Worm (Caenorhabditis elegans) whole organism, late embryonic: Measurements from ENCODE around the gene F44G4.7.

Source experiments
- K02D7.2 ChIP-seq: sonication (generic microtip); optimal IDR thresholded peaks from 2 replicates; lab custom pipeline; 2017; ENCODE audit warnings: mild to moderate bottlenecking, missing genetic modification characterization, missing compliant biosample characterization
- ama-1 ChIP-seq: fragments of 150-350 bp; optimal IDR thresholded peaks from 2 replicates; lab custom pipeline; 2014
- ceh-18 ChIP-seq: sonication (generic microtip); optimal IDR thresholded peaks from 2 replicates; lab custom pipeline; 2016; ENCODE audit warnings: missing genetic modification characterization, missing compliant biosample characterization
- ceh-45 ChIP-seq: fragments of 200-800 bp; sonication (Bioruptor generic); IDR thresholded peaks from 2 replicates; pipeline ENCODE4 v1.3.6; 2022; ENCODE audit warnings: missing genetic modification reagents, missing genetic modification characterization, missing compliant biosample characterization
- ceh-48 ChIP-seq: sonication (generic microtip); optimal IDR thresholded peaks from 2 replicates; lab custom pipeline; 2016; ENCODE audit warnings: missing genetic modification characterization, inconsistent platforms, missing compliant biosample characterization
- eyg-1 ChIP-seq: sonication (generic microtip); optimal IDR thresholded peaks from 2 replicates; lab custom pipeline; 2016; ENCODE audit warnings: missing genotype, missing genetic modification characterization, missing compliant biosample characterization
- lin-11 ChIP-seq: fragments of 200-800 bp; sonication (Bioruptor generic); optimal IDR thresholded peaks from 2 replicates; lab custom pipeline; 2018; ENCODE audit warnings: mild to moderate bottlenecking, missing genetic modification characterization, missing compliant biosample characterization
- pha-2 ChIP-seq: sonication (generic microtip); optimal IDR thresholded peaks from 2 replicates; lab custom pipeline; 2017; ENCODE audit warnings: mild to moderate bottlenecking, missing genetic modification characterization, missing compliant biosample characterization
- pha-4 ChIP-seq: fragments of 150-350 bp; optimal IDR thresholded peaks from 2 replicates; lab custom pipeline; 2018; ENCODE audit warnings: missing biosample characterization, missing genetic modification reagents, missing genetic modification characterization
- sox-4 ChIP-seq: sonication (generic microtip); optimal IDR thresholded peaks from 2 replicates; lab custom pipeline; 2017; ENCODE audit warnings: mild to moderate bottlenecking, missing genetic modification characterization, inconsistent platforms, missing compliant biosample characterization
- unc-3 ChIP-seq, 2 experiments: fragments of 200-800 bp in 1 of 2; sonication (Bioruptor generic) in 1 of 2; sonication (generic microtip) in 1 of 2; conservative IDR thresholded peaks in 1 of 2; optimal IDR thresholded peaks in 1 of 2; 2 replicates each; pipeline versions ENCODE4 v1.3.6 to Lab custom; 2016 to 2022; ENCODE audit warnings: missing compliant biosample characterization in 2 of 2, missing genetic modification characterization in 2 of 2, missing genetic modification reagents in 1 of 2
- unc-86 ChIP-seq: sonication (generic microtip); optimal IDR thresholded peaks from 2 replicates; lab custom pipeline; 2016; ENCODE audit warnings: missing genetic modification characterization, missing compliant biosample characterization
- ztf-16 ChIP-seq: sonication (generic microtip); optimal IDR thresholded peaks from 2 replicates; lab custom pipeline; 2017; ENCODE audit warnings: missing genetic modification characterization, missing compliant biosample characterization

- TF ChIP-seq ceh-18 (tag; lab: Kevin White, UChicago) = no peak
- TF ChIP-seq pha-2 (tag; lab: Kevin White, UChicago) = no peak
- TF ChIP-seq ama-1 (lab: Kevin White, UChicago) = no peak
- no peak for TF ChIP-seq ztf-16 (tag; lab: Kevin White, UChicago)
- no peak for TF ChIP-seq sox-4
- TF ChIP-seq lin-11 (tag; lab: Kevin White, UChicago) = no peak
- no peak for TF ChIP-seq unc-3 (GFP tag; conservative IDR thresholded peaks at IDR 0.05; lab: Robert Waterston, UW)
- TF ChIP-seq unc-3 (tag; optimal IDR thresholded peaks at IDR 0.05; lab: Kevin White, UChicago) = no peak
- TF ChIP-seq unc-86 (tag; lab: Kevin White, UChicago) = no peak
- TF ChIP-seq ceh-48 (tag; lab: Kevin White, UChicago) = no peak
- no peak for TF ChIP-seq pha-4 (tag; lab: Kevin White, UChicago)
- no peak for TF ChIP-seq eyg-1 (tag; lab: Kevin White, UChicago)
- no peak for TF ChIP-seq ceh-45 (GFP tag; lab: Robert Waterston, UW)
- TF ChIP-seq K02D7.2 (tag; lab: Kevin White, UChicago) = no peak
Observed at ce11 chrII:8989444-8989843, 15.5 kb downstream of the F44G4.7 start, which contains the start of gene C18E9.9.
